Fruit fly (Drosophila melanogaster) ovary, adult (tissue): ENCODE measurements around the gene witty.

ENCODE experiments used
- CG17801 ChIP-seq: fragments of 200-800 bp; optimal IDR thresholded peaks from 2 replicates; lab custom pipeline; 2019; ENCODE audit warnings: missing biosample characterization, mild to moderate bottlenecking, missing genetic modification characterization, moderate library complexity; ENCODE audit not compliant: partially characterized antibody

Gene witty

dm6 chr2L:8307817-8308551, 30.1 kb upstream of the witty start, which contains the start of the genes Ostgamma and Mettl14:
Ostgamma (minus strand) TSS chr2L:8308192.
Mettl14 (plus strand) TSS chr2L:8308427.
- TF ChIP-seq CG17801 (GFP tag; lab: Kevin White, UChicago): peak; percentile 24

- TF ChIP-seq CG17801 (GFP tag; lab: Kevin White, UChicago): peak; percentile 91
Measured at dm6 chr2L:8311091-8311490, 27.0 kb upstream of the witty start, which contains the start of the genes CG7810 and CG7806. CG7810 (minus strand) TSS chr2L:8311195. CG7806 (plus strand) TSS chr2L:8311399.

- no peak for TF ChIP-seq CG17801 (GFP tag; lab: Kevin White, UChicago)
Measured at dm6 chr2L:8311741-8312140, 26.3 kb upstream of the witty start.

dm6 chr2L:8319858-8320525, 18.1 kb upstream of the witty start, which contains the start of the genes mtsh and strat:
mtsh (minus strand) TSS chr2L:8319908.
strat (plus strand) TSS chr2L:8320328.
- TF ChIP-seq CG17801 (GFP tag; lab: Kevin White, UChicago): peak; percentile 69

- no peak for TF ChIP-seq CG17801 (GFP tag; lab: Kevin White, UChicago)
Measured at dm6 chr2L:8325150-8325549, 12.9 kb upstream of the witty start, which contains the start of gene CG7781. CG7781 (minus strand) TSS chr2L:8325409.

dm6 chr2L:8326414-8327271, 11.4 kb upstream of the witty start:
- no peak for TF ChIP-seq CG17801 (GFP tag; lab: Kevin White, UChicago)

- TF ChIP-seq CG17801 (GFP tag; lab: Kevin White, UChicago): no peak
Measured at dm6 chr2L:8327272-8327555, 10.9 kb upstream of the witty start, which contains the start of gene CG14275. CG14275 (plus strand) TSS chr2L:8327456.

dm6 chr2L:8327783-8328327, 10.2 kb upstream of the witty start:
- no peak for TF ChIP-seq CG17801 (GFP tag; lab: Kevin White, UChicago)

- TF ChIP-seq CG17801 (GFP tag; lab: Kevin White, UChicago): no peak
Measured at dm6 chr2L:8328526-8329097, 9.5 kb upstream of the witty start.

dm6 chr2L:8333185-8333584, 4.9 kb upstream of the witty start:
- no peak for TF ChIP-seq CG17801 (GFP tag; lab: Kevin White, UChicago)

- no peak for TF ChIP-seq CG17801 (GFP tag; lab: Kevin White, UChicago)
Measured at dm6 chr2L:8333624-8334023, 4.5 kb upstream of the witty start.

- no peak for TF ChIP-seq CG17801 (GFP tag; lab: Kevin White, UChicago)
Measured at dm6 chr2L:8334705-8335104, 3.4 kb upstream of the witty start.

- no peak for TF ChIP-seq CG17801 (GFP tag; lab: Kevin White, UChicago)
Measured at dm6 chr2L:8339751-8340349, 1.8 kb downstream of the witty start.

dm6 chr2L:8342395-8342794, 4.3 kb downstream of the witty start, which contains the start of gene CG14273:
CG14273 (plus strand) TSS chr2L:8342695.
- TF ChIP-seq CG17801 (GFP tag; lab: Kevin White, UChicago): no peak
